Fruit fly (Drosophila melanogaster) whole organism, embryonic: ENCODE measurements around the gene Or65c.

Experiments
- CG11247 ChIP-seq: fragments of 200-800 bp; sonication (Bioruptor generic); IDR thresholded peaks from 2 replicates; pipeline ENCODE4 v1.3.6; 2022; ENCODE audit warnings: missing biosample characterization, missing genetic modification characterization
- CG13123 ChIP-seq: fragments of 200-800 bp; sonication (Bioruptor generic); optimal IDR thresholded peaks from 2 replicates; lab custom pipeline; 2016; ENCODE audit warnings: missing biosample characterization, missing genetic modification characterization
- CG13624 ChIP-seq: fragments of 200-800 bp; sonication (Bioruptor generic); optimal IDR thresholded peaks from 2 replicates; lab custom pipeline; 2016; ENCODE audit warnings: missing biosample characterization, missing genetic modification characterization
- CG14710 ChIP-seq: fragments of 200-800 bp; sonication (Bioruptor generic); optimal IDR thresholded peaks from 3 replicates; lab custom pipeline; 2019; ENCODE audit warnings: missing biosample characterization, mild to moderate bottlenecking, missing genetic modification characterization, moderate library complexity
- CG14965 ChIP-seq: fragments of 200-800 bp; sonication (Bioruptor generic); optimal IDR thresholded peaks from 2 replicates; lab custom pipeline; 2016; ENCODE audit warnings: missing biosample characterization, missing genetic modification characterization, borderline replicate concordance
- CG16779 ChIP-seq: fragments of 200-800 bp; sonication (Bioruptor generic); IDR thresholded peaks from 2 replicates; pipeline ENCODE4 v1.3.6; 2022; ENCODE audit warnings: missing biosample characterization, missing genetic modification characterization
- CG17361 ChIP-seq: fragments of 200-800 bp; sonication (Bioruptor generic); IDR thresholded peaks from 3 replicates; pipeline ENCODE4 v1.3.6; 2022; ENCODE audit warnings: missing biosample characterization, missing genetic modification characterization
- CG17829 ChIP-seq: fragments of 200-800 bp; optimal IDR thresholded peaks from 2 replicates; lab custom pipeline; 2019; ENCODE audit warnings: missing biosample characterization, mild to moderate bottlenecking, missing genetic modification characterization, moderate library complexity
- CG2199 ChIP-seq: fragments of 200-800 bp; sonication (Bioruptor generic); IDR thresholded peaks from 3 replicates; pipeline ENCODE4 v1.3.6; 2022; ENCODE audit warnings: missing biosample characterization, missing genetic modification characterization
- CG33213 ChIP-seq: fragments of 200-800 bp; sonication (Bioruptor generic); optimal IDR thresholded peaks from 3 replicates; lab custom pipeline; 2016; ENCODE audit warnings: missing biosample characterization, missing genetic modification characterization
- CG4360 ChIP-seq: fragments of 200-800 bp; sonication (Bioruptor generic); IDR thresholded peaks from 2 replicates; pipeline ENCODE4 v1.3.6; 2022; ENCODE audit warnings: missing biosample characterization, missing genetic modification characterization
- CG4404 ChIP-seq: fragments of 200-800 bp; sonication (Bioruptor generic); IDR thresholded peaks from 2 replicates; pipeline ENCODE4 v1.3.6; 2022; ENCODE audit warnings: missing biosample characterization, missing genetic modification characterization
- CG7357 ChIP-seq: fragments of 200-800 bp; sonication (Bioruptor generic); IDR thresholded peaks from 3 replicates; pipeline ENCODE4 v1.3.6; 2022; ENCODE audit warnings: missing biosample characterization, missing genetic modification characterization
- CG7839 ChIP-seq: fragments of 200-800 bp; sonication (Bioruptor generic); optimal IDR thresholded peaks from 3 replicates; lab custom pipeline; 2018; ENCODE audit warnings: missing biosample characterization, mild to moderate bottlenecking, missing genetic modification characterization, moderate library complexity
- CG8478 ChIP-seq: fragments of >200 bp; optimal IDR thresholded peaks from 2 replicates; lab custom pipeline; 2018
- CG8765 ChIP-seq: fragments of 200-800 bp; sonication (Bioruptor generic); IDR thresholded peaks from 2 replicates; pipeline ENCODE4 v1.3.6; 2022; ENCODE audit warnings: missing biosample characterization, missing genetic modification characterization
- D ChIP-seq, 2 experiments: fragments of 200-800 bp in 1 of 2; fragments of >200 bp in 1 of 2; sonication (Bioruptor generic) in 1 of 2; optimal IDR thresholded peaks; 2 replicates in 1 of 2; 3 replicates in 1 of 2; lab custom pipeline; 2017; ENCODE audit warnings: mild to moderate bottlenecking in 1 of 2, missing biosample characterization in 1 of 2, missing genetic modification characterization in 1 of 2, missing genetic modification reagents in 1 of 2
- Dek ChIP-seq: fragments of 200-800 bp; sonication (Bioruptor generic); optimal IDR thresholded peaks from 3 replicates; lab custom pipeline; 2019; ENCODE audit warnings: missing biosample characterization, mild to moderate bottlenecking, missing genetic modification characterization, moderate library complexity
- Dip2 ChIP-seq: fragments of 200-800 bp; sonication (Bioruptor generic); IDR thresholded peaks from 2 replicates; pipeline ENCODE4 v1.3.6; 2022; ENCODE audit warnings: missing biosample characterization, missing genetic modification characterization
- E2f2 ChIP-seq: fragments of 200-800 bp; sonication (Bioruptor generic); IDR thresholded peaks from 2 replicates; pipeline ENCODE4 v1.3.6; 2022; ENCODE audit warnings: missing biosample characterization, missing genetic modification characterization
- ERR ChIP-seq: fragments of 200-800 bp; sonication (Bioruptor generic); optimal IDR thresholded peaks from 2 replicates; lab custom pipeline; 2016; ENCODE audit warnings: missing biosample characterization, missing genetic modification characterization
- Ets97D ChIP-seq: fragments of 200-800 bp; sonication (Bioruptor generic); optimal IDR thresholded peaks from 3 replicates; lab custom pipeline; 2016; ENCODE audit warnings: missing biosample characterization, missing genetic modification characterization
- H15 ChIP-seq: fragments of 200-800 bp; sonication (Bioruptor generic); IDR thresholded peaks from 3 replicates; pipeline ENCODE4 v1.3.6; 2022; ENCODE audit warnings: missing biosample characterization, missing genetic modification characterization
- HLHmδ ChIP-seq: fragments of 200-800 bp; sonication (Bioruptor generic); optimal IDR thresholded peaks from 2 replicates; lab custom pipeline; 2018; ENCODE audit warnings: missing biosample characterization, mild to moderate bottlenecking, missing genetic modification characterization, moderate library complexity
- Hmr ChIP-seq: fragments of 200-800 bp; sonication (Bioruptor generic); optimal IDR thresholded peaks from 3 replicates; lab custom pipeline; 2017; ENCODE audit warnings: mild to moderate bottlenecking, missing biosample characterization, missing genetic modification reagents, missing genetic modification characterization
- Meics ChIP-seq: fragments of 200-800 bp; sonication (Bioruptor generic); optimal IDR thresholded peaks from 2 replicates; lab custom pipeline; 2017; ENCODE audit warnings: missing biosample characterization, mild to moderate bottlenecking, missing genetic modification characterization
- NC2α ChIP-seq: fragments of 200-800 bp; sonication (Bioruptor generic); optimal IDR thresholded peaks from 2 replicates; lab custom pipeline; 2016; ENCODE audit warnings: missing biosample characterization, missing genetic modification characterization
- Oli ChIP-seq: fragments of 200-800 bp; sonication (Bioruptor generic); optimal IDR thresholded peaks from 2 replicates; lab custom pipeline; 2018; ENCODE audit warnings: missing biosample characterization, mild to moderate bottlenecking, missing genetic modification characterization, moderate library complexity
- Vsx1 ChIP-seq: fragments of 200-800 bp; sonication (Bioruptor generic); optimal IDR thresholded peaks from 2 replicates; lab custom pipeline; 2017; ENCODE audit warnings: missing biosample characterization, mild to moderate bottlenecking, missing genetic modification characterization, missing genetic modification reagents
- bigmax ChIP-seq: fragments of 200-800 bp; sonication (Bioruptor generic); optimal IDR thresholded peaks from 2 replicates; lab custom pipeline; 2018; ENCODE audit warnings: missing biosample characterization, mild to moderate bottlenecking, missing genetic modification characterization
- da ChIP-seq: fragments of 200-800 bp; sonication (Bioruptor generic); optimal IDR thresholded peaks from 2 replicates; lab custom pipeline; 2016; ENCODE audit warnings: missing biosample characterization, missing genetic modification characterization
- emc ChIP-seq: fragments of 200-800 bp; sonication (Bioruptor generic); optimal IDR thresholded peaks from 2 replicates; lab custom pipeline; 2016; ENCODE audit warnings: missing biosample characterization, missing genetic modification characterization
- fru ChIP-seq: fragments of >200 bp; optimal IDR thresholded peaks from 2 replicates; lab custom pipeline; 2017
- grn ChIP-seq: fragments of 200-800 bp; sonication (Bioruptor generic); optimal IDR thresholded peaks from 3 replicates; lab custom pipeline; 2017; ENCODE audit warnings: missing biosample characterization, missing genetic modification characterization
- her ChIP-seq: fragments of 200-800 bp; sonication (Bioruptor generic); optimal IDR thresholded peaks from 2 replicates; lab custom pipeline; 2016; ENCODE audit warnings: missing biosample characterization, missing genetic modification characterization
- ken ChIP-seq: fragments of 200-800 bp; sonication (Bioruptor generic); IDR thresholded peaks from 3 replicates; pipeline ENCODE4 v1.3.6; 2022; ENCODE audit warnings: missing biosample characterization, missing genetic modification characterization
- kni ChIP-seq: fragments of 200-800 bp; sonication (Bioruptor generic); optimal IDR thresholded peaks from 3 replicates; lab custom pipeline; 2017; ENCODE audit warnings: mild to moderate bottlenecking, missing biosample characterization, missing genetic modification reagents, missing genetic modification characterization
- lbe ChIP-seq: fragments of 200-800 bp; sonication (Bioruptor generic); optimal IDR thresholded peaks from 2 replicates; lab custom pipeline; 2016; ENCODE audit warnings: missing biosample characterization, mild to moderate bottlenecking, missing genetic modification characterization
- luna ChIP-seq: fragments of 200-800 bp; sonication (Bioruptor generic); optimal IDR thresholded peaks from 2 replicates; lab custom pipeline; 2016; ENCODE audit warnings: missing biosample characterization, missing genetic modification characterization
- oc ChIP-seq: fragments of 200-800 bp; sonication (Bioruptor generic); optimal IDR thresholded peaks from 2 replicates; lab custom pipeline; 2018; ENCODE audit warnings: missing biosample characterization, mild to moderate bottlenecking, missing genetic modification characterization, moderate library complexity
- pb ChIP-seq: fragments of 200-800 bp; sonication (Bioruptor generic); optimal IDR thresholded peaks from 3 replicates; lab custom pipeline; 2016; ENCODE audit warnings: missing biosample characterization, missing genetic modification characterization
- pita ChIP-seq: fragments of 200-800 bp; sonication (Bioruptor generic); optimal IDR thresholded peaks from 2 replicates; lab custom pipeline; 2017; ENCODE audit warnings: missing biosample characterization, mild to moderate bottlenecking, missing genetic modification characterization
- sd ChIP-seq: fragments of 200-800 bp; sonication (Bioruptor generic); optimal IDR thresholded peaks from 3 replicates; lab custom pipeline; 2018; ENCODE audit warnings: missing biosample characterization, mild to moderate bottlenecking, missing genetic modification characterization, moderate library complexity
- slou ChIP-seq: fragments of 200-800 bp; sonication (Bioruptor generic); optimal IDR thresholded peaks from 3 replicates; lab custom pipeline; 2016; ENCODE audit warnings: missing biosample characterization, missing genetic modification characterization
- sr ChIP-seq: fragments of 200-800 bp; sonication (Bioruptor generic); IDR thresholded peaks from 3 replicates; pipeline ENCODE4 v1.3.6; 2022; ENCODE audit warnings: missing biosample characterization, missing genetic modification characterization
- ssp ChIP-seq: fragments of 200-800 bp; sonication (Bioruptor generic); IDR thresholded peaks from 2 replicates; pipeline ENCODE4 v1.3.6; 2022; ENCODE audit warnings: missing biosample characterization, missing genetic modification characterization
- twi ChIP-seq: fragments of 200-800 bp; optimal IDR thresholded peaks from 2 replicates; lab custom pipeline; 2019; ENCODE audit warnings: missing biosample characterization, mild to moderate bottlenecking, missing genetic modification characterization, moderate library complexity
- tx ChIP-seq: fragments of 200-800 bp; sonication (Bioruptor generic); optimal IDR thresholded peaks from 2 replicates; lab custom pipeline; 2016; ENCODE audit warnings: missing biosample characterization, missing genetic modification characterization
- zen ChIP-seq: fragments of 200-800 bp; sonication (Bioruptor generic); optimal IDR thresholded peaks from 3 replicates; lab custom pipeline; 2018; ENCODE audit warnings: missing biosample characterization, mild to moderate bottlenecking, missing genetic modification characterization, moderate library complexity

The Or65c gene

dm6 chr3L:6310489-6310888, 16.9 kb upstream of the Or65c start:
- no peak for TF ChIP-seq Hmr (GFP tag; lab: Kevin White, UChicago)
- TF ChIP-seq CG4360, result no peak
- TF ChIP-seq CG4404 (GFP tag; lab: Robert Waterston, UW), result no peak
- TF ChIP-seq sr (GFP tag; lab: Robert Waterston, UW), result 0 out of 3 replicates have a peak, but pooled peaks have one; percentile 10
- TF ChIP-seq fru (lab: Kevin White, UChicago), result no peak
- no peak for TF ChIP-seq her (GFP tag; lab: Kevin White, UChicago)
- TF ChIP-seq ken (GFP tag; lab: Robert Waterston, UW), result no peak
- TF ChIP-seq lbe, result no peak
- TF ChIP-seq CG17829 (tag; lab: Kevin White, UChicago), result no peak
- TF ChIP-seq CG16779 (GFP tag; lab: Robert Waterston, UW), result no peak
- no peak for TF ChIP-seq bigmax (GFP tag; lab: Kevin White, UChicago)
- TF ChIP-seq tx, result no peak
- TF ChIP-seq Oli, result no peak
- TF ChIP-seq NC2α, result no peak
- no peak for TF ChIP-seq luna (GFP tag; lab: Kevin White, UChicago)
- peak; percentile 56 for TF ChIP-seq twi (tag; lab: Kevin White, UChicago)
- no peak for TF ChIP-seq slou (GFP tag; lab: Kevin White, UChicago)
- TF ChIP-seq Vsx1, result peak; percentile 30
- TF ChIP-seq CG11247 (GFP tag; lab: Robert Waterston, UW), result no peak
- no peak for TF ChIP-seq CG8765 (GFP tag; lab: Robert Waterston, UW)
- TF ChIP-seq Dek, result no peak
- TF ChIP-seq kni (GFP tag; lab: Kevin White, UChicago), result peak; percentile 87
- no peak for TF ChIP-seq CG14965 (GFP tag; lab: Kevin White, UChicago)
- no peak for TF ChIP-seq CG7839
- peak; percentile 61 for TF ChIP-seq grn (GFP tag; lab: Kevin White, UChicago)
- peak; percentile 46; the same call in 1 of the 3 replicates for TF ChIP-seq CG2199
- peak; percentile 21 for TF ChIP-seq oc (tag; lab: Kevin White, UChicago)
- no peak for TF ChIP-seq H15 (GFP tag; lab: Robert Waterston, UW)
- TF ChIP-seq CG8478 (lab: Kevin White, UChicago), result no peak
- no peak for TF ChIP-seq CG17361
- no peak for TF ChIP-seq CG13624
- no peak for TF ChIP-seq E2f2 (GFP tag; lab: Robert Waterston, UW)
- no peak for TF ChIP-seq Ets97D (GFP tag; lab: Kevin White, UChicago)
- no peak for TF ChIP-seq da (GFP tag; lab: Kevin White, UChicago)
- no peak for TF ChIP-seq CG7357 (GFP tag; lab: Robert Waterston, UW)
- TF ChIP-seq pita (GFP tag; lab: Kevin White, UChicago), result no peak
- no peak for TF ChIP-seq Meics (GFP tag; lab: Kevin White, UChicago)
- no peak for TF ChIP-seq D (optimal IDR thresholded peaks at IDR 0.05; lab: Kevin White, UChicago)
- no peak for TF ChIP-seq D (GFP tag; optimal IDR thresholded peaks at IDR 0.05; lab: Kevin White, UChicago)
- no peak for TF ChIP-seq zen (tag; lab: Kevin White, UChicago)
- no peak for TF ChIP-seq pb (GFP tag; lab: Kevin White, UChicago)
- TF ChIP-seq CG33213 (GFP tag; lab: Kevin White, UChicago), result no peak
- TF ChIP-seq sd, result peak; percentile 27
- TF ChIP-seq Dip2 (GFP tag; lab: Robert Waterston, UW), result no peak
- TF ChIP-seq emc (GFP tag; lab: Kevin White, UChicago), result no peak
- no peak for TF ChIP-seq HLHmδ (GFP tag; lab: Kevin White, UChicago)
- no peak for TF ChIP-seq CG14710
- no peak for TF ChIP-seq CG13123
- TF ChIP-seq ssp (GFP tag; lab: Robert Waterston, UW), result no peak
- no peak for TF ChIP-seq ERR (GFP tag; lab: Kevin White, UChicago)
